Worm (Caenorhabditis elegans): Measurements from ENCODE around the gene msp-10.

Gene msp-10

DNA sequence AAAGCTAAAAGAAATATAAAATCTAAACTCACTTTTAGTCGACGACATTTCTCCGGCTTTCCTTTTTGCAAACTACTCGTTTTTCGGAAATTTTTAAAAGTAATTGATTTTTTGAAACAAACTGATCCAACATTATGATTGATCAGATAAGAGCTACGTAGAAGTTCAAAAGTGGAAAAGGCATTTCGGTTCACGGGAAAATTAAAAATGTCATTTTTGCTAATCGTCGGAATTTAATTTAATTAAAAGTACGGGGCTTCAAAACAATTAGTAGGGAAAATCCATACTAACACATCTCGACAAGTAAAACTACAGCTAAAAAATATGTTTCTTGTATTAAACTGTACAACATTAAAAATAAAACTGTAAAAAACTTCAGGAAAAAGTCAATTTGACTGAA is 12.2 kb downstream of the msp-10 start, which contains the start of gene K07F5.8:
Gene K07F5.8 (minus strand): TSS at position 101 of the 400 bp plus-strand sequence.
- TF ChIP-seq ZK546.5 (tag; optimal IDR thresholded peaks at IDR 0.05), result no peak
- TF ChIP-seq skn-1 (tag; optimal IDR thresholded peaks at IDR 0.05), result no peak
- no peak for TF ChIP-seq jun-1 (tag; optimal IDR thresholded peaks at IDR 0.05)
- TF ChIP-seq ceh-28 (tag; optimal IDR thresholded peaks at IDR 0.05), result no peak
- no peak for TF ChIP-seq fkh-10 (GFP tag; optimal IDR thresholded peaks at IDR 0.05)
- TF ChIP-seq fkh-2 (tag; optimal IDR thresholded peaks at IDR 0.05), result no peak
- no peak for TF ChIP-seq nhr-77 (tag; optimal IDR thresholded peaks at IDR 0.05)
- TF ChIP-seq nhr-12 (tag; optimal IDR thresholded peaks at IDR 0.05), result no peak
- no peak for TF ChIP-seq ztf-11 (tag; optimal IDR thresholded peaks at IDR 0.05)
- TF ChIP-seq nhr-25 (tag; optimal IDR thresholded peaks at IDR 0.05), result no peak
- no peak for TF ChIP-seq nhr-67 (tag; optimal IDR thresholded peaks at IDR 0.05)
- no peak for TF ChIP-seq daf-12 (tag; optimal IDR thresholded peaks at IDR 0.05)
- no peak for TF ChIP-seq eor-1 (tag; optimal IDR thresholded peaks at IDR 0.05)
- TF ChIP-seq elt-3 (tag; optimal IDR thresholded peaks at IDR 0.05), result no peak
- TF ChIP-seq mdl-1 (tag; optimal IDR thresholded peaks at IDR 0.05), result no peak
- TF ChIP-seq nhr-237 (tag; optimal IDR thresholded peaks at IDR 0.05), result no peak
- no peak for TF ChIP-seq nhr-76 (tag; optimal IDR thresholded peaks at IDR 0.05)
- no peak for TF ChIP-seq lsy-12 (tag; optimal IDR thresholded peaks at IDR 0.05)
- no peak for TF ChIP-seq pha-4 (tag; optimal IDR thresholded peaks at IDR 0.05)

DNA sequence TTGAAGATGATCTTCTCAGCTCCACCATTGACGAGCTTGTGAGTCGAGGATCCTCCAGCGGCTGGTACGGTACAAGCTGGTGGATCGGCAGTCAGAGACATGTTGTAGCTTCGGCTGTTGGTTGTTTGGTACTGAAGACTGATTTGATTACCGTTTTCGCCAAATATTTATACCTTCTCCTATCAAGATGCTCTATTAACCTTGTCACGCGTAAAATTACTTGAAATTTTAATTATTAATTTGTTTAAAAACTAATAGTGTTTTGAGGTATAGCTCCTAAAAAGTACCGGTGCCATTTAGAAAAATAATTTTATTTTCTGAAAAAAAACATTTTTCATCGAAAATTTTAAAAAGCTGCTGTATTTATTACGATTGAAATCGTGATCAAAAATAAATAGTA is 13.5 kb downstream of the msp-10 start, which contains the start of gene ssp-10:
Gene ssp-10 (minus strand): TSS at position 101 of the 400 bp plus-strand sequence.
- TF ChIP-seq mml-1 (tag; optimal IDR thresholded peaks at IDR 0.05) (no peak), fkh-10 (GFP tag; optimal IDR thresholded peaks at IDR 0.05) (no peak), elt-2 (tag; optimal IDR thresholded peaks at IDR 0.05) (no peak), nhr-43 (tag; optimal IDR thresholded peaks at IDR 0.05; ENCODE audit: poor library complexity, severe bottlenecking) (no peak), pha-4 (tag; optimal IDR thresholded peaks at IDR 0.05) (no peak), hmg-11 (tag; optimal IDR thresholded peaks at IDR 0.05) (no peak), ama-1 (optimal IDR thresholded peaks at IDR 0.05) (no peak), egl-27 (tag; optimal IDR thresholded peaks at IDR 0.05) (no peak), lin-15B (tag; optimal IDR thresholded peaks at IDR 0.05) (no peak), zag-1 (tag; optimal IDR thresholded peaks at IDR 0.05) (no peak), nhr-76 (tag; optimal IDR thresholded peaks at IDR 0.05) (no peak), ceh-82 (tag; optimal IDR thresholded peaks at IDR 0.05) (no peak), skn-1 (tag; optimal IDR thresholded peaks at IDR 0.05) (no peak), ztf-4 (tag; optimal IDR thresholded peaks at IDR 0.05) (no peak), nhr-237 (tag; optimal IDR thresholded peaks at IDR 0.05) (no peak)

DNA sequence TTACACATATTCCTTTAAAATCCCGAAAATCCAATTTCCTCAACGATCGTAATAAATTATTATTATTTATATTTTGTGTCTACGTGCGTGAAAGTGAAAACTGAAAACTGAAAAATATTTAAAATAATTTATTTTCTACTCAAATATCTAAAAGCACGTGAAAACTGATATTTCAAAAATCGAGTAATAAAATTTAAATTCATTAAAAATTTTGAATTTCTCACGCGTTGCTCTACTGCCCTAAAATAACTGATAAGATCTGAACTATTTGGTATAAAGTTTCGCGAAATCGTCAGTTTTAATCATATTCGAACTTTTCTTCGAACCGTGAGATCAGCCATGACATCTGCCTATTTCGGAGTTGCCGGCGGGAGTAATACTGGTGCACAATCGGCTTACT is 14.8 kb downstream of the msp-10 start, which contains the start of gene ssq-1:
Gene ssq-1 (plus strand): TSS at position 301 of the 400 bp plus-strand sequence.
- TF ChIP-seq tbx-2 (tag; optimal IDR thresholded peaks at IDR 0.05) (no peak), zag-1 (tag; optimal IDR thresholded peaks at IDR 0.05) (no peak)

DNA sequence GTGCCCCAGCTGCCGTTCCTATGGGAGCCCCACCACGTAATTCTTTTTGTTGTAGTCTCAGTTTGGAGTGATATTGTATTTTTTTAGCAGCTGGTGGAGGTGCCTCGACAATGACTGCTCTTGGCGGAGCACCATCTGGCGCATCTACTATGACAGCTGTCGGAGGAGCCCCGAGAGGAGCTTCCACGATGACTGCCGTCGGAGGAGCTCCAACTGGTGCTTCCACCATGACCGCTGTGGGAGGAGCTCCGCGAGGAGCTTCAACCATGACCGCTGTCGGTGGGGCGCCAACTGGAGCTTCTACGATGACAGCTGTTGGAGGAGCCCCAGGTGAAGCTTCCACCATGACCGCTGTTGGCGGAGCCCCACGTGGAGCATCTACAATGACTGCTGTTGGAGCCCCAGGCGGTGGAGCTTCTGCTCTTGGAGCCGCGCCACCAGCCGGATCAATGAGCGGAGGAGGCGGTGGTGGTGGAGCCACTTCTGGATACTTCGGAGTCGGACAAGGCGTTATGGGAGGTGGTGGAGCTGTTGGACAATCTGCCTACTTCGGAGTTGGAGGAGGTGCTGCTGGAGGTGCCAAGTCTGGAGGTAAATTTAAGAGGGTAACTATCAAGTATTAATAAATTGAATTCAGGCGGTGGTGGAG is 15.5 kb downstream of the msp-10 start:
- no peak for TF ChIP-seq fkh-2 (tag; optimal IDR thresholded peaks at IDR 0.05)
- TF ChIP-seq ceh-28 (tag; optimal IDR thresholded peaks at IDR 0.05), result no peak
- TF ChIP-seq pha-4 (tag; optimal IDR thresholded peaks at IDR 0.05), result no peak
- TF ChIP-seq pqm-1 (tag; optimal IDR thresholded peaks at IDR 0.05), result no peak
- TF ChIP-seq ZK546.5 (tag; optimal IDR thresholded peaks at IDR 0.05), result no peak
- TF ChIP-seq fkh-10 (GFP tag; optimal IDR thresholded peaks at IDR 0.05), result no peak
- no peak for TF ChIP-seq mdl-1 (tag; optimal IDR thresholded peaks at IDR 0.05)
- TF ChIP-seq elt-3 (tag; optimal IDR thresholded peaks at IDR 0.05), result no peak
- TF ChIP-seq unc-39 (tag; optimal IDR thresholded peaks at IDR 0.05), result no peak
- no peak for TF ChIP-seq nhr-76 (tag; optimal IDR thresholded peaks at IDR 0.05)
- TF ChIP-seq sea-2 (GFP tag; optimal IDR thresholded peaks at IDR 0.05), result no peak
- TF ChIP-seq fos-1 (tag; optimal IDR thresholded peaks at IDR 0.05), result no peak
- no peak for TF ChIP-seq eor-1 (tag; optimal IDR thresholded peaks at IDR 0.05)
- TF ChIP-seq nhr-12 (tag; optimal IDR thresholded peaks at IDR 0.05), result no peak
- no peak for TF ChIP-seq ztf-11 (tag; optimal IDR thresholded peaks at IDR 0.05)
- TF ChIP-seq hmg-11 (tag; optimal IDR thresholded peaks at IDR 0.05), result no peak
- TF ChIP-seq jun-1 (tag; optimal IDR thresholded peaks at IDR 0.05), result no peak

DNA sequence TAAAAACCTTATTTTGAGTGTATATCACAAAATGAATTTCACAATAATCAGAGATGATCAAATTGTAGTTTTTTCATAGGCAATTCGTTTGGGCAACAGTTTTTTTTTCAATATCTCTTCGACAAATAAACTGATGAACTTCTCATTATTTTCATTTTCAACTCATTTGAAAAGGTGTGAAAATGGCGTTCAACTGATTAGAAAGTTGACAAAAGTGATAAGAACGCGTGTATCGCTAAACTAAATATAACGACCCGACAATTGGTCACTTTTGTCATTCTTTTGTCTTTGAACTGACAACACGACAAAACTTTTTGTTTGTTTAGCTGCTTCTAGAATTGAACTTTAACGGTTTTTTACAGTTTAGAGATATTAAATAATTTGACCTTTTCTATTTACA is 17.5 kb downstream of the msp-10 start:
- no peak for TF ChIP-seq nhr-76 (tag; optimal IDR thresholded peaks at IDR 0.05)
- peak; percentile 39 for TF ChIP-seq pqm-1 (tag; optimal IDR thresholded peaks at IDR 0.05)
- TF ChIP-seq nfya-1 (tag; optimal IDR thresholded peaks at IDR 0.05; ENCODE audit: insufficient read depth), result no peak
- peak; percentile 64 for TF ChIP-seq elt-2 (tag; optimal IDR thresholded peaks at IDR 0.05)
- TF ChIP-seq fos-1 (tag; optimal IDR thresholded peaks at IDR 0.05), result no peak
- TF ChIP-seq pha-4 (tag; optimal IDR thresholded peaks at IDR 0.05), result peak; percentile 73
- TF ChIP-seq unc-62 (GFP tag; optimal IDR thresholded peaks at IDR 0.05), result no peak
- no peak for TF ChIP-seq lsy-12 (tag; optimal IDR thresholded peaks at IDR 0.05)
